Worm (Caenorhabditis elegans): Measurements from ENCODE around the gene glb-28.

Gene glb-28

ce11 chrX:15279301-15279700, 37.7 kb downstream of the glb-28 start (continued):
- TF ChIP-seq hif-1 (tag; optimal IDR thresholded peaks at IDR 0.05) (no peak), nhr-6 (tag; optimal IDR thresholded peaks at IDR 0.05) (no peak), nhr-10 (tag; optimal IDR thresholded peaks at IDR 0.05) (no peak), daf-12 (tag; optimal IDR thresholded peaks at IDR 0.05) (no peak), hlh-11 (tag; optimal IDR thresholded peaks at IDR 0.05) (peak; percentile 67), R02D3.7 (tag; optimal IDR thresholded peaks at IDR 0.05) (no peak), dve-1 (tag; optimal IDR thresholded peaks at IDR 0.05; ENCODE audit: insufficient read depth) (peak; percentile 78), mes-2 (tag; optimal IDR thresholded peaks at IDR 0.05; ENCODE audit: poor library complexity, severe bottlenecking) (no peak), nhr-28 (tag; optimal IDR thresholded peaks at IDR 0.05) (peak; percentile 30), rbr-2 (tag; optimal IDR thresholded peaks at IDR 0.05) (no peak), T26A8.4 (GFP tag; IDR thresholded peaks at IDR 0.05) (peak; percentile 42; the same call in 1 of the 2 replicates), daf-19 (GFP tag; conservative IDR thresholded peaks at IDR 0.05) (no peak), T20F7.1 (GFP tag; optimal IDR thresholded peaks at IDR 0.05) (no peak), unc-62 (GFP tag; optimal IDR thresholded peaks at IDR 0.05 in 1 of 2) (no peak), unc-62 (tag; optimal IDR thresholded peaks at IDR 0.05) (no peak), php-3 (GFP tag; IDR thresholded peaks at IDR 0.05) (no peak), dmd-6 (GFP tag; IDR thresholded peaks at IDR 0.05) (peak; percentile 51; the same call in 1 of the 2 replicates), set-16 (GFP tag; IDR thresholded peaks at IDR 0.05) (peak; percentile 69), dmd-8 (GFP tag; IDR thresholded peaks at IDR 0.05) (no peak), lir-3 (tag; optimal IDR thresholded peaks at IDR 0.05) (no peak), lin-38 (GFP tag; IDR thresholded peaks at IDR 0.05) (no peak), egl-27 (tag; optimal IDR thresholded peaks at IDR 0.05) (no peak), fos-1 (tag; optimal IDR thresholded peaks at IDR 0.05) (no peak), dmd-9 (GFP tag; IDR thresholded peaks at IDR 0.05) (no peak), zip-11 (GFP tag; IDR thresholded peaks at IDR 0.05) (no peak), lin-13 (GFP tag; optimal IDR thresholded peaks at IDR 0.05) (no peak), aly-2 (tag; optimal IDR thresholded peaks at IDR 0.05) (no peak), Y105C5A.15 (GFP tag; IDR thresholded peaks at IDR 0.05) (no peak), egl-43 (GFP tag; IDR thresholded peaks at IDR 0.05) (0 out of 2 replicates have a peak, but pooled peaks have one; percentile 19), mdt-29 (GFP tag; IDR thresholded peaks at IDR 0.05) (no peak)

- TF ChIP-seq set-16 (GFP tag; IDR thresholded peaks at IDR 0.05) (0 out of 2 replicates have a peak, but pooled peaks have one; percentile 33), cey-2 (tag; optimal IDR thresholded peaks at IDR 0.05; ENCODE audit: borderline replicate concordance, insufficient read depth) (no peak), snpc-4 (tag; optimal IDR thresholded peaks at IDR 0.05) (peak; percentile 42), mes-2 (tag; optimal IDR thresholded peaks at IDR 0.05; ENCODE audit: poor library complexity, severe bottlenecking) (peak; percentile 30)
These were observed 38.5 kb downstream of the glb-28 start for ce11 chrX:15278593-15278992.

ce11 chrX:15277714-15278187, 39.3 kb downstream of the glb-28 start, which contains the start of gene kin-20:
Gene kin-20 (minus strand): TSS chrX:15277764.
- TF ChIP-seq F26F4.8 (GFP tag; conservative IDR thresholded peaks at IDR 0.05), result no peak
- TF ChIP-seq cey-2 (tag; optimal IDR thresholded peaks at IDR 0.05; ENCODE audit: borderline replicate concordance, insufficient read depth), result no peak
- peak; percentile 86 for TF ChIP-seq set-16 (GFP tag; IDR thresholded peaks at IDR 0.05)
- peak; percentile 7 for TF ChIP-seq hlh-30 (tag; optimal IDR thresholded peaks at IDR 0.05; ENCODE audit: insufficient read depth)
- no peak for TF ChIP-seq ztf-7 (tag; optimal IDR thresholded peaks at IDR 0.05)
- peak; percentile 42 for TF ChIP-seq mxl-3 (GFP tag; optimal IDR thresholded peaks at IDR 0.05)
- no peak for TF ChIP-seq mep-1 (tag; optimal IDR thresholded peaks at IDR 0.05)
- no peak for TF ChIP-seq daf-8 (GFP tag; IDR thresholded peaks at IDR 0.05)
- TF ChIP-seq nhr-11 (tag; optimal IDR thresholded peaks at IDR 0.05), result no peak
- TF ChIP-seq dmd-9 (GFP tag; IDR thresholded peaks at IDR 0.05), result no peak
- TF ChIP-seq nhr-102 (tag; optimal IDR thresholded peaks at IDR 0.05), result no peak
- TF ChIP-seq unc-39 (tag; optimal IDR thresholded peaks at IDR 0.05), result no peak
- no peak for TF ChIP-seq skn-1 (tag; optimal IDR thresholded peaks at IDR 0.05)
- 0 out of 2 replicates have a peak, but pooled peaks have one; percentile 9 for TF ChIP-seq lin-29 (GFP tag; IDR thresholded peaks at IDR 0.05)
- no peak for TF ChIP-seq nhr-76 (tag; optimal IDR thresholded peaks at IDR 0.05)
- TF ChIP-seq hmg-1.1 (GFP tag; IDR thresholded peaks at IDR 0.05), result peak; percentile 13; the same call in 1 of the 2 replicates
- no peak for TF ChIP-seq vab-7 (GFP tag; IDR thresholded peaks at IDR 0.05)
- peak; percentile 45 for TF ChIP-seq hlh-11 (tag; optimal IDR thresholded peaks at IDR 0.05)
- no peak for TF ChIP-seq arid-1 (GFP tag; conservative IDR thresholded peaks at IDR 0.05)
- no peak for TF ChIP-seq nhr-25 (tag; optimal IDR thresholded peaks at IDR 0.05; ENCODE audit: borderline replicate concordance, insufficient read depth)
- TF ChIP-seq nhr-237 (tag; optimal IDR thresholded peaks at IDR 0.05), result no peak
